Worm (Caenorhabditis elegans) whole organism, L2 larva: ENCODE measurements around the gene grl-10.

Source experiments
- ceh-16 ChIP-seq: fragments of 150-350 bp; optimal IDR thresholded peaks from 2 replicates; lab custom pipeline; 2014; ENCODE audit warnings: missing biosample characterization, missing genetic modification characterization
- snpc-4 ChIP-seq: fragments of 150-350 bp; optimal IDR thresholded peaks from 2 replicates; lab custom pipeline; 2014; ENCODE audit warnings: missing biosample characterization, missing genetic modification characterization
- unc-62 ChIP-seq: fragments of 150-350 bp; optimal IDR thresholded peaks from 2 replicates; lab custom pipeline; 2014; ENCODE audit warnings: missing biosample characterization, missing genetic modification reagents, missing genetic modification characterization

- TF ChIP-seq unc-62 (GFP tag; lab: Kevin White, UChicago): no peak
- no peak for TF ChIP-seq ceh-16 (tag; lab: Kevin White, UChicago)
- no peak for TF ChIP-seq snpc-4
Measured at ce11 chrV:7745386-7745785, 29.0 kb upstream of the grl-10 start.
